Fruit fly (Drosophila melanogaster) whole organism, embryonic: Measurements from ENCODE around the gene CG11267.

Source experiments
- Abd-B ChIP-seq: fragments of 200-800 bp; sonication (Bioruptor generic); optimal IDR thresholded peaks from 2 replicates; lab custom pipeline; 2018; ENCODE audit warnings: missing biosample characterization, mild to moderate bottlenecking, missing genetic modification characterization, moderate library complexity
- Adf1 ChIP-seq: fragments of 200-800 bp; sonication (Bioruptor generic); IDR thresholded peaks from 2 replicates; pipeline ENCODE4 v1.3.6; 2022; ENCODE audit warnings: missing biosample characterization, missing genetic modification characterization
- Awh ChIP-seq: fragments of 200-800 bp; sonication (Bioruptor generic); IDR thresholded peaks from 2 replicates; pipeline ENCODE4, ENCODE4 v1.3.6; 2022; ENCODE audit warnings: missing biosample characterization, missing genetic modification characterization
- Bteb2 ChIP-seq: fragments of 200-800 bp; sonication (Bioruptor generic); optimal IDR thresholded peaks from 2 replicates; lab custom pipeline; 2016; ENCODE audit warnings: missing biosample characterization, missing genetic modification characterization
- CG10654 ChIP-seq: fragments of 200-800 bp; sonication (Bioruptor generic); optimal IDR thresholded peaks from 2 replicates; lab custom pipeline; 2016; ENCODE audit warnings: missing biosample characterization, missing genetic modification characterization
- CG10959 ChIP-seq: fragments of 200-800 bp; sonication (Bioruptor generic); IDR thresholded peaks from 2 replicates; pipeline ENCODE4 v1.3.6; 2022; ENCODE audit warnings: missing biosample characterization, missing genetic modification characterization
- CG12104 ChIP-seq: fragments of 200-800 bp; sonication (Bioruptor generic); optimal IDR thresholded peaks from 3 replicates; lab custom pipeline; 2016; ENCODE audit warnings: missing biosample characterization, missing genetic modification characterization
- CG14014 ChIP-seq: fragments of 200-800 bp; sonication (Bioruptor generic); IDR thresholded peaks from 2 replicates; pipeline ENCODE4 v1.3.6; 2022; ENCODE audit warnings: missing biosample characterization, missing genetic modification characterization
- CG14441 ChIP-seq: fragments of 200-800 bp; sonication (Bioruptor generic); IDR thresholded peaks from 2 replicates; pipeline ENCODE4 v1.3.6; 2022; ENCODE audit warnings: missing biosample characterization, missing genetic modification characterization
- CG14965 ChIP-seq: fragments of 200-800 bp; sonication (Bioruptor generic); optimal IDR thresholded peaks from 2 replicates; lab custom pipeline; 2016; ENCODE audit warnings: missing biosample characterization, missing genetic modification characterization, borderline replicate concordance
- CG15073 ChIP-seq: fragments of 200-800 bp; sonication (Bioruptor generic); optimal IDR thresholded peaks from 2 replicates; lab custom pipeline; 2016; ENCODE audit warnings: missing biosample characterization, missing genetic modification characterization
- CG15269 ChIP-seq: fragments of 200-800 bp; sonication (Bioruptor generic); optimal IDR thresholded peaks from 2 replicates; lab custom pipeline; 2018; ENCODE audit warnings: missing biosample characterization, mild to moderate bottlenecking, missing genetic modification characterization, moderate library complexity
- CG1529 ChIP-seq: fragments of 200-800 bp; sonication (Bioruptor generic); optimal IDR thresholded peaks from 3 replicates; lab custom pipeline; 2018; ENCODE audit warnings: missing biosample characterization, missing genetic modification characterization
- CG15479 ChIP-seq: fragments of 200-800 bp; sonication (Bioruptor generic); optimal IDR thresholded peaks from 3 replicates; lab custom pipeline; 2019; ENCODE audit warnings: missing biosample characterization, mild to moderate bottlenecking, missing genetic modification characterization, moderate library complexity
- CG16779 ChIP-seq: fragments of 200-800 bp; sonication (Bioruptor generic); IDR thresholded peaks from 2 replicates; pipeline ENCODE4 v1.3.6; 2022; ENCODE audit warnings: missing biosample characterization, missing genetic modification characterization
- CG17568 ChIP-seq: fragments of 200-800 bp; sonication (Bioruptor generic); optimal IDR thresholded peaks from 2 replicates; lab custom pipeline; 2018; ENCODE audit warnings: missing biosample characterization, mild to moderate bottlenecking, missing genetic modification characterization, moderate library complexity
- CG18011 ChIP-seq: fragments of 200-800 bp; sonication (Bioruptor generic); optimal IDR thresholded peaks from 2 replicates; lab custom pipeline; 2017; ENCODE audit warnings: missing biosample characterization, missing genetic modification characterization, mild to moderate bottlenecking, moderate library complexity, missing genotype
- CG30431 ChIP-seq: fragments of 200-800 bp; sonication (Bioruptor generic); optimal IDR thresholded peaks from 2 replicates; lab custom pipeline; 2017; ENCODE audit warnings: missing biosample characterization, missing genetic modification characterization
- CG31365 ChIP-seq: fragments of 200-800 bp; sonication (Bioruptor generic); optimal IDR thresholded peaks from 2 replicates; lab custom pipeline; 2018; ENCODE audit warnings: missing biosample characterization, mild to moderate bottlenecking, missing genetic modification characterization
- CG4424 ChIP-seq: fragments of 200-800 bp; sonication (Bioruptor generic); optimal IDR thresholded peaks from 3 replicates; lab custom pipeline; 2016; ENCODE audit warnings: missing biosample characterization, missing genetic modification characterization
- CG6813 ChIP-seq: fragments of 200-800 bp; sonication (Bioruptor generic); optimal IDR thresholded peaks from 2 replicates; lab custom pipeline; 2017; ENCODE audit warnings: missing biosample characterization, missing genetic modification characterization, mild to moderate bottlenecking, moderate library complexity, missing genetic modification reagents
- CG6854 ChIP-seq: fragments of 200-800 bp; sonication (Bioruptor generic); optimal IDR thresholded peaks from 3 replicates; lab custom pipeline; 2017; ENCODE audit warnings: missing biosample characterization, mild to moderate bottlenecking, missing genetic modification characterization
- CG7372 ChIP-seq: fragments of 200-800 bp; sonication (Bioruptor generic); IDR thresholded peaks from 2 replicates; pipeline ENCODE4 v1.3.6; 2022; ENCODE audit warnings: missing biosample characterization, missing genetic modification characterization
- CG7786 ChIP-seq: fragments of 200-800 bp; sonication (Bioruptor generic); optimal IDR thresholded peaks from 2 replicates; lab custom pipeline; 2016; ENCODE audit warnings: missing biosample characterization, missing genetic modification characterization
- CG9797 ChIP-seq: fragments of 200-800 bp; sonication (Bioruptor generic); optimal IDR thresholded peaks from 3 replicates; lab custom pipeline; 2018; ENCODE audit warnings: missing biosample characterization, mild to moderate bottlenecking, missing genetic modification characterization
- Dbx ChIP-seq: fragments of 200-800 bp; sonication (Bioruptor generic); IDR thresholded peaks from 3 replicates; pipeline ENCODE4 v1.3.6; 2022; ENCODE audit warnings: missing biosample characterization, missing genetic modification characterization
- Dp ChIP-seq: fragments of 200-800 bp; sonication (Bioruptor generic); optimal IDR thresholded peaks from 2 replicates; lab custom pipeline; 2018; ENCODE audit warnings: missing biosample characterization, mild to moderate bottlenecking, missing genetic modification characterization, moderate library complexity
- Dref ChIP-seq: fragments of 200-800 bp; sonication (Bioruptor generic); IDR thresholded peaks from 2 replicates; pipeline ENCODE4 v1.3.6; 2022; ENCODE audit warnings: missing biosample characterization, missing genetic modification characterization
- HLH54F ChIP-seq: fragments of 200-800 bp; sonication (Bioruptor generic); optimal IDR thresholded peaks from 3 replicates; lab custom pipeline; 2016; ENCODE audit warnings: missing biosample characterization, missing genetic modification characterization
- MBD-R2 ChIP-seq: fragments of 200-800 bp; sonication (Bioruptor generic); IDR thresholded peaks from 2 replicates; pipeline ENCODE4 v1.3.6; 2022; ENCODE audit warnings: missing biosample characterization, missing genetic modification characterization
- MESR4 ChIP-seq: fragments of 200-800 bp; sonication (Bioruptor generic); optimal IDR thresholded peaks from 2 replicates; lab custom pipeline; 2018; ENCODE audit warnings: missing biosample characterization, mild to moderate bottlenecking, missing genetic modification characterization, moderate library complexity
- Mes4 ChIP-seq: fragments of 200-800 bp; sonication (Bioruptor generic); optimal IDR thresholded peaks from 2 replicates; lab custom pipeline; 2016; ENCODE audit warnings: missing biosample characterization, missing genetic modification characterization
- Mrtf ChIP-seq: fragments of 200-800 bp; sonication (Bioruptor generic); IDR thresholded peaks from 3 replicates; pipeline ENCODE4 v1.3.6; 2022; ENCODE audit warnings: missing biosample characterization, missing genetic modification characterization
- Nf-YB ChIP-seq: fragments of 200-800 bp; sonication (Bioruptor generic); optimal IDR thresholded peaks from 3 replicates; lab custom pipeline; 2019; ENCODE audit warnings: missing biosample characterization, mild to moderate bottlenecking, missing genetic modification characterization, moderate library complexity
- Rfx ChIP-seq: fragments of 200-800 bp; sonication (Bioruptor generic); IDR thresholded peaks from 2 replicates; pipeline ENCODE4 v1.3.6; 2022; ENCODE audit warnings: missing biosample characterization, missing genetic modification characterization
- Sry-δ ChIP-seq: fragments of 200-800 bp; sonication (Bioruptor generic); optimal IDR thresholded peaks from 2 replicates; lab custom pipeline; 2016; ENCODE audit warnings: missing biosample characterization, missing genetic modification characterization
- Vsx1 ChIP-seq: fragments of 200-800 bp; sonication (Bioruptor generic); optimal IDR thresholded peaks from 2 replicates; lab custom pipeline; 2017; ENCODE audit warnings: missing biosample characterization, mild to moderate bottlenecking, missing genetic modification characterization, missing genetic modification reagents
- amos ChIP-seq: fragments of 200-800 bp; sonication (Bioruptor generic); IDR thresholded peaks from 2 replicates; pipeline ENCODE4 v1.3.6; 2022; ENCODE audit warnings: missing biosample characterization, missing genetic modification characterization; ENCODE audit not compliant: partially characterized antibody
- bab2 ChIP-seq: fragments of 200-800 bp; sonication (Bioruptor generic); optimal IDR thresholded peaks from 2 replicates; lab custom pipeline; 2016; ENCODE audit warnings: missing biosample characterization, missing genetic modification characterization
- cg ChIP-seq: fragments of 200-800 bp; sonication (Bioruptor generic); optimal IDR thresholded peaks from 3 replicates; lab custom pipeline; 2019; ENCODE audit warnings: missing biosample characterization, mild to moderate bottlenecking, missing genetic modification characterization, moderate library complexity
- chinmo ChIP-seq: fragments of 200-800 bp; sonication (Bioruptor generic); IDR thresholded peaks from 4 replicates; pipeline ENCODE4 v1.3.6; 2022; ENCODE audit warnings: missing biosample characterization, missing genetic modification characterization; ENCODE audit not compliant: partially characterized antibody
- dati ChIP-seq: fragments of 200-800 bp; sonication (Bioruptor generic); IDR thresholded peaks from 2 replicates; pipeline ENCODE4 v1.3.6; 2022; ENCODE audit warnings: missing biosample characterization, missing genetic modification characterization
- grau ChIP-seq: fragments of 200-800 bp; optimal IDR thresholded peaks from 3 replicates; lab custom pipeline; 2019; ENCODE audit warnings: missing biosample characterization, mild to moderate bottlenecking, missing genetic modification characterization, moderate library complexity
- ham ChIP-seq: fragments of 200-800 bp; sonication (Bioruptor generic); IDR thresholded peaks from 2 replicates; pipeline ENCODE4 v1.3.6; 2022; ENCODE audit warnings: missing biosample characterization, missing genetic modification characterization
- nerfin-2 ChIP-seq: fragments of 200-800 bp; sonication (Bioruptor generic); IDR thresholded peaks from 2 replicates; pipeline ENCODE4 v1.3.6; 2022; ENCODE audit warnings: missing biosample characterization, missing genetic modification characterization; ENCODE audit not compliant: partially characterized antibody
- shn ChIP-seq: fragments of 200-800 bp; sonication (Bioruptor generic); optimal IDR thresholded peaks from 3 replicates; lab custom pipeline; 2016; ENCODE audit warnings: missing biosample characterization, missing genetic modification characterization
- sug ChIP-seq: fragments of 200-800 bp; optimal IDR thresholded peaks from 2 replicates; lab custom pipeline; 2019; ENCODE audit warnings: missing biosample characterization, mild to moderate bottlenecking, missing genetic modification characterization, moderate library complexity
- toy ChIP-seq: fragments of 200-800 bp; sonication (Bioruptor generic); IDR thresholded peaks from 2 replicates; pipeline ENCODE4 v1.3.6; 2022; ENCODE audit warnings: missing biosample characterization, missing genetic modification characterization
- unc-4 ChIP-seq: fragments of 200-800 bp; sonication (Bioruptor generic); IDR thresholded peaks from 2 replicates; pipeline ENCODE4 v1.3.6; 2022; ENCODE audit warnings: missing biosample characterization, missing genetic modification characterization; ENCODE audit not compliant: partially characterized antibody
- wek ChIP-seq: fragments of 200-800 bp; sonication (Bioruptor generic); optimal IDR thresholded peaks from 3 replicates; lab custom pipeline; 2018; ENCODE audit warnings: missing biosample characterization, mild to moderate bottlenecking, missing genetic modification characterization, moderate library complexity
- zen2 ChIP-seq: fragments of 200-800 bp; sonication (Bioruptor generic); IDR thresholded peaks from 3 replicates; pipeline ENCODE4 v1.3.6; 2022; ENCODE audit warnings: missing biosample characterization, missing genetic modification characterization; ENCODE audit not compliant: partially characterized antibody

The CG11267 gene

DNA sequence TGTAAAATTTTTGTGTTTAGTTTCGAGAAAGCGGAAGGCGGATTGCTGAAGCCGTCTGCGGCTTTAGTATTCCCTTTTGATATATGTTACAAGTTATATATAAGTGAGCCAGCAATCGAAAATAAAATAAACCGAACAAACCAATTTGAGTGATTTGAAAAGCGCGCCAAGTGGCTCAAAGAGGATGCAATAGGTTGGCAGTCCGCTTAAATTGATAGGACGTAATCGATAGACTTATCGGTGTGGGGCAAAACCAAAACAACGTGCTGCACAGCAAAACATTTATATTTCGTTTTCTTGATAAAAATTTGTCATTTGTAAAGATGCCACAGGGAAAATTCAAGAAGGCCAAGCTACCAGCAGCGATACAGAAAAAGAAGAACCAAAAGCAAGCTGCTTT, 30.9 kb downstream of the CG11267 start, which contains the start of gene CG11279 (continued):
- TF ChIP-seq CG7372 (GFP tag; lab: Robert Waterston, UW) (no peak), CG14014 (GFP tag; lab: Robert Waterston, UW) (no peak), CG14965 (GFP tag; lab: Kevin White, UChicago) (no peak), CG15479 (GFP tag; lab: Kevin White, UChicago) (peak; percentile 14), CG15269 (tag; lab: Kevin White, UChicago) (peak; percentile 16), CG18011 (GFP tag; lab: Kevin White, UChicago) (peak; percentile 4), Mes4 (GFP tag; lab: Kevin White, UChicago) (no peak), Dbx (GFP tag; lab: Robert Waterston, UW) (no peak), sug (tag; lab: Kevin White, UChicago) (no peak), amos (GFP tag; lab: Robert Waterston, UW) (peak; percentile 79), CG7786 (GFP tag; lab: Kevin White, UChicago) (no peak), zen2 (GFP tag; lab: Robert Waterston, UW) (peak; percentile 72), MBD-R2 (GFP tag; lab: Robert Waterston, UW) (peak; percentile 61; the same call in 1 of the 2 replicates), CG10654 (GFP tag; lab: Kevin White, UChicago) (no peak), Nf-YB (GFP tag; lab: Kevin White, UChicago) (no peak), Rfx (GFP tag; lab: Robert Waterston, UW) (no peak), CG15073 (GFP tag; lab: Kevin White, UChicago) (no peak), unc-4 (peak; percentile 68), Dp (GFP tag; lab: Kevin White, UChicago) (peak; percentile 98), CG30431 (no peak), Sry-δ (GFP tag; lab: Kevin White, UChicago) (peak; percentile 59), wek (GFP tag; lab: Kevin White, UChicago) (no peak), Adf1 (GFP tag; lab: Robert Waterston, UW) (no peak), CG6854 (GFP tag; lab: Kevin White, UChicago) (no peak), CG10959 (GFP tag; lab: Robert Waterston, UW) (no peak), CG14441 (no peak), shn (no peak), dati (GFP tag; lab: Robert Waterston, UW) (no peak), CG9797 (GFP tag; lab: Kevin White, UChicago) (peak; percentile 14), Dref (GFP tag; lab: Robert Waterston, UW) (peak; percentile 94), CG16779 (GFP tag; lab: Robert Waterston, UW) (no peak), Bteb2 (no peak), Mrtf (GFP tag; lab: Robert Waterston, UW) (no peak), CG6813 (GFP tag; lab: Kevin White, UChicago) (no peak), CG17568 (no peak), cg (GFP tag; lab: Kevin White, UChicago) (no peak), grau (tag; lab: Kevin White, UChicago) (peak; percentile 6), HLH54F (GFP tag; lab: Kevin White, UChicago) (no peak), CG31365 (no peak), chinmo (GFP tag; lab: Robert Waterston, UW) (peak; percentile 66; the same call in 1 of the 4 replicates), Awh (no peak), Vsx1 (GFP tag; lab: Kevin White, UChicago) (no peak), nerfin-2 (peak; percentile 80), MESR4 (GFP tag; lab: Kevin White, UChicago) (peak; percentile 58), Abd-B (no peak), ham (GFP tag; lab: Robert Waterston, UW) (no peak), CG12104 (GFP tag; lab: Kevin White, UChicago) (no peak), toy (GFP tag; lab: Robert Waterston, UW) (no peak), CG4424 (GFP tag; lab: Kevin White, UChicago) (no peak), bab2 (GFP tag; lab: Kevin White, UChicago) (no peak), CG1529 (GFP tag; lab: Kevin White, UChicago) (no peak)
